Worm (Caenorhabditis elegans) whole organism, midembryonic: ENCODE results near the gene bed-2.

Experiments used
- T22C8.4 ChIP-seq: fragments of 200-800 bp; sonication (Bioruptor generic); IDR thresholded peaks from 2 replicates; pipeline ENCODE4 v1.3.6; 2022; ENCODE audit warnings: missing genetic modification characterization, missing compliant biosample characterization
- ztf-29 ChIP-seq: fragments of 200-800 bp; sonication (Bioruptor generic); IDR thresholded peaks from 2 replicates; pipeline ENCODE4 v1.3.6; 2022; ENCODE audit warnings: missing genetic modification reagents, missing genetic modification characterization, missing compliant biosample characterization

ce11 chrIII:11490221-11490620 is 19.6 kb upstream of the bed-2 start:
- TF ChIP-seq ztf-29 (no peak), T22C8.4 (GFP tag; lab: Robert Waterston, UW) (no peak)
